Fruit fly (Drosophila melanogaster): ENCODE measurements around the gene Phlpp.

dm6 chr2L:19071713-19072112 lies 12.8 kb downstream of the Phlpp start:
- TF ChIP-seq pan (optimal IDR thresholded peaks at IDR 0.05) (no peak), Dll (optimal IDR thresholded peaks at IDR 0.05) (no peak)

All from whole organism.